Worm (Caenorhabditis elegans) whole organism, mixed stage, embryonic: Measurements from ENCODE around the gene dnj-25.

Experiments
- M03D4.4 ChIP-seq: sonication (generic microtip); optimal IDR thresholded peaks from 2 replicates; lab custom pipeline; 2017; ENCODE audit warnings: mild to moderate bottlenecking, missing genetic modification characterization, missing compliant biosample characterization
- bed-3 ChIP-seq: fragments of 200-800 bp; sonication (Bioruptor generic); optimal IDR thresholded peaks from 3 replicates; lab custom pipeline; 2018; ENCODE audit warnings: mild to moderate bottlenecking, missing genetic modification characterization, moderate library complexity, missing compliant biosample characterization
- blmp-1 ChIP-seq: fragments of 150-350 bp; optimal IDR thresholded peaks from 2 replicates; lab custom pipeline; 2014; ENCODE audit warnings: missing biosample characterization, missing genetic modification characterization
- ceh-39 ChIP-seq: fragments of 150-350 bp; optimal IDR thresholded peaks from 2 replicates; lab custom pipeline; 2014; ENCODE audit warnings: missing biosample characterization, missing genetic modification characterization
- ceh-83 ChIP-seq: fragments of 200-800 bp; sonication (Bioruptor generic); optimal IDR thresholded peaks from 2 replicates; lab custom pipeline; 2018; ENCODE audit warnings: mild to moderate bottlenecking, missing genetic modification characterization, missing compliant biosample characterization
- ces-1 ChIP-seq: fragments of 150-350 bp; optimal IDR thresholded peaks from 2 replicates; lab custom pipeline; 2014; ENCODE audit warnings: missing biosample characterization, missing genetic modification reagents, missing genetic modification characterization
- cnd-1 ChIP-seq: fragments of 200-800 bp; sonication (Bioruptor generic); optimal IDR thresholded peaks from 2 replicates; lab custom pipeline; 2018; ENCODE audit warnings: mild to moderate bottlenecking, missing genetic modification characterization, missing compliant biosample characterization
- drap-1 ChIP-seq: fragments of 200-800 bp; sonication (Bioruptor generic); optimal IDR thresholded peaks from 3 replicates; lab custom pipeline; 2018; ENCODE audit warnings: mild to moderate bottlenecking, missing genetic modification characterization, missing compliant biosample characterization
- elt-1 ChIP-seq: sonication (generic microtip); optimal IDR thresholded peaks from 2 replicates; lab custom pipeline; 2017; ENCODE audit warnings: missing genetic modification characterization, mild to moderate bottlenecking, missing compliant biosample characterization, antibody characterized with exemption, moderate library complexity, borderline replicate concordance; ENCODE audit not compliant: insufficient read depth
- elt-3 ChIP-seq: fragments of 150-350 bp; optimal IDR thresholded peaks from 2 replicates; lab custom pipeline; 2014; ENCODE audit warnings: missing biosample characterization, missing genetic modification characterization
- flh-1 ChIP-seq: fragments of 200-800 bp; sonication (Bioruptor generic); optimal IDR thresholded peaks from 2 replicates; lab custom pipeline; 2018; ENCODE audit warnings: mild to moderate bottlenecking, missing genetic modification characterization, moderate library complexity, missing compliant biosample characterization
- hlh-1 ChIP-seq: fragments of 150-350 bp; optimal IDR thresholded peaks from 2 replicates; lab custom pipeline; 2014; ENCODE audit warnings: missing biosample characterization, missing genetic modification reagents, missing genetic modification characterization
- lin-13 ChIP-seq: fragments of 150-350 bp; optimal IDR thresholded peaks from 2 replicates; lab custom pipeline; 2014; ENCODE audit warnings: missing biosample characterization, missing genetic modification characterization
- lsy-2 ChIP-seq: fragments of 150-350 bp; optimal IDR thresholded peaks from 2 replicates; lab custom pipeline; 2014; ENCODE audit warnings: missing biosample characterization, missing genetic modification characterization
- mab-5 ChIP-seq: fragments of 150-350 bp; optimal IDR thresholded peaks from 2 replicates; lab custom pipeline; 2014; ENCODE audit warnings: missing biosample characterization, missing genetic modification characterization
- mep-1 ChIP-seq: fragments of 150-350 bp; optimal IDR thresholded peaks from 2 replicates; lab custom pipeline; 2017; ENCODE audit warnings: missing biosample characterization, missing genetic modification reagents, missing genetic modification characterization, inconsistent platforms
- mls-2 ChIP-seq: sonication (generic microtip); optimal IDR thresholded peaks from 2 replicates; lab custom pipeline; 2016; ENCODE audit warnings: mild to moderate bottlenecking, missing genetic modification characterization, moderate library complexity, missing compliant biosample characterization
- nhr-12 ChIP-seq: fragments of 150-350 bp; optimal IDR thresholded peaks from 2 replicates; lab custom pipeline; 2014; ENCODE audit warnings: missing biosample characterization, missing genetic modification characterization
- nhr-2 ChIP-seq: fragments of 150-350 bp; optimal IDR thresholded peaks from 2 replicates; lab custom pipeline; 2014; ENCODE audit warnings: missing biosample characterization, missing genetic modification characterization
- nhr-237 ChIP-seq: fragments of 150-350 bp; optimal IDR thresholded peaks from 2 replicates; lab custom pipeline; 2014; ENCODE audit warnings: missing biosample characterization, missing genetic modification characterization
- nhr-76 ChIP-seq: sonication (generic microtip); optimal IDR thresholded peaks from 2 replicates; lab custom pipeline; 2017; ENCODE audit warnings: missing biosample characterization, missing genetic modification characterization
- pha-4 ChIP-seq: fragments of 150-350 bp; optimal IDR thresholded peaks from 2 replicates; lab custom pipeline; 2018; ENCODE audit warnings: missing biosample characterization, missing genetic modification reagents, missing genetic modification characterization
- sem-2 ChIP-seq: fragments of 200-800 bp; sonication (Bioruptor generic); optimal IDR thresholded peaks from 2 replicates; lab custom pipeline; 2018; ENCODE audit warnings: mild to moderate bottlenecking, missing genetic modification characterization, missing compliant biosample characterization
- snpc-4 ChIP-seq: fragments of 150-350 bp; optimal IDR thresholded peaks from 2 replicates; lab custom pipeline; 2014; ENCODE audit warnings: missing biosample characterization, missing genetic modification characterization
- sptf-1 ChIP-seq: sonication (generic microtip); optimal IDR thresholded peaks from 2 replicates; lab custom pipeline; 2017; ENCODE audit warnings: mild to moderate bottlenecking, missing genetic modification characterization, moderate library complexity, missing compliant biosample characterization
- unc-120 ChIP-seq: sonication (generic microtip); optimal IDR thresholded peaks from 2 replicates; lab custom pipeline; 2017; ENCODE audit warnings: missing genetic modification characterization, missing compliant biosample characterization; ENCODE audit not compliant: poor library complexity, severe bottlenecking
- unc-39 ChIP-seq: fragments of 150-350 bp; optimal IDR thresholded peaks from 2 replicates; lab custom pipeline; 2014; ENCODE audit warnings: missing biosample characterization, missing genetic modification characterization
- unc-62 ChIP-seq: fragments of 150-350 bp; optimal IDR thresholded peaks from 2 replicates; lab custom pipeline; 2014; ENCODE audit warnings: missing biosample characterization, missing genetic modification reagents, missing genetic modification characterization
- zip-8 ChIP-seq: fragments of 150-350 bp; optimal IDR thresholded peaks from 2 replicates; lab custom pipeline; 2014; ENCODE audit warnings: missing biosample characterization, missing genetic modification characterization
- ztf-11 ChIP-seq: fragments of 150-350 bp; optimal IDR thresholded peaks from 2 replicates; lab custom pipeline; 2014; ENCODE audit warnings: missing biosample characterization, missing genetic modification characterization

The dnj-25 gene

ce11 chrV:20758106-20758505 lies 14.0 kb upstream of the dnj-25 start:
- TF ChIP-seq elt-1 (tag; lab: Kevin White, UChicago) (no peak), M03D4.4 (tag; lab: Kevin White, UChicago) (no peak), blmp-1 (no peak), mep-1 (tag; lab: Kevin White, UChicago) (no peak), bed-3 (GFP tag; lab: Kevin White, UChicago) (no peak), ceh-39 (tag; lab: Kevin White, UChicago) (no peak), cnd-1 (tag; lab: Kevin White, UChicago) (no peak), drap-1 (GFP tag; lab: Kevin White, UChicago) (no peak), unc-120 (no peak), zip-8 (tag; lab: Kevin White, UChicago) (no peak), nhr-76 (tag; lab: Kevin White, UChicago) (no peak), nhr-237 (tag; lab: Kevin White, UChicago) (no peak)

ce11 chrV:20757255-20757654 lies 13.1 kb upstream of the dnj-25 start:
- TF ChIP-seq sem-2 (GFP tag; lab: Kevin White, UChicago) (no peak), ceh-39 (tag; lab: Kevin White, UChicago) (no peak), elt-1 (tag; lab: Kevin White, UChicago) (no peak), zip-8 (tag; lab: Kevin White, UChicago) (no peak), mep-1 (tag; lab: Kevin White, UChicago) (no peak), unc-120 (no peak), mab-5 (tag; lab: Kevin White, UChicago) (no peak), ces-1 (GFP tag; lab: Kevin White, UChicago) (no peak), unc-39 (tag; lab: Kevin White, UChicago) (no peak), snpc-4 (no peak), nhr-237 (tag; lab: Kevin White, UChicago) (no peak), bed-3 (GFP tag; lab: Kevin White, UChicago) (no peak), hlh-1 (no peak), lin-13 (no peak)

- peak; percentile 62 for TF ChIP-seq sptf-1 (tag; lab: Kevin White, UChicago)
- TF ChIP-seq nhr-2 (tag; lab: Kevin White, UChicago): no peak
- peak; percentile 22 for TF ChIP-seq lsy-2
- no peak for TF ChIP-seq snpc-4
- no peak for TF ChIP-seq nhr-12 (tag; lab: Kevin White, UChicago)
- TF ChIP-seq lin-13: no peak
- no peak for TF ChIP-seq ceh-39 (tag; lab: Kevin White, UChicago)
- TF ChIP-seq pha-4 (tag; lab: Kevin White, UChicago): peak; percentile 99
- peak; percentile 45 for TF ChIP-seq ceh-83 (GFP tag; lab: Kevin White, UChicago)
- TF ChIP-seq ztf-11 (tag; lab: Kevin White, UChicago): no peak
- no peak for TF ChIP-seq elt-1 (tag; lab: Kevin White, UChicago)
- TF ChIP-seq elt-3 (tag; lab: Kevin White, UChicago): no peak
- TF ChIP-seq unc-62 (GFP tag; lab: Kevin White, UChicago): no peak
Observed at ce11 chrV:20756385-20756996, 12.3 kb upstream of the dnj-25 start.

ce11 chrV:20755494-20755893 lies 11.3 kb upstream of the dnj-25 start:
- TF ChIP-seq blmp-1: no peak
- no peak for TF ChIP-seq bed-3 (GFP tag; lab: Kevin White, UChicago)
- TF ChIP-seq flh-1 (GFP tag; lab: Kevin White, UChicago): no peak
- no peak for TF ChIP-seq nhr-2 (tag; lab: Kevin White, UChicago)
- no peak for TF ChIP-seq zip-8 (tag; lab: Kevin White, UChicago)
- TF ChIP-seq ceh-39 (tag; lab: Kevin White, UChicago): no peak
- no peak for TF ChIP-seq ces-1 (GFP tag; lab: Kevin White, UChicago)
- no peak for TF ChIP-seq drap-1 (GFP tag; lab: Kevin White, UChicago)
- no peak for TF ChIP-seq ztf-11 (tag; lab: Kevin White, UChicago)
- TF ChIP-seq snpc-4: no peak
- no peak for TF ChIP-seq hlh-1
- no peak for TF ChIP-seq M03D4.4 (tag; lab: Kevin White, UChicago)
- no peak for TF ChIP-seq unc-120
- TF ChIP-seq lin-13: no peak
- no peak for TF ChIP-seq mls-2
